Worm (Caenorhabditis elegans) whole organism, L3 larva: ENCODE measurements around the gene srbc-7.

ENCODE experiments used
- egl-27 ChIP-seq: sonication (generic microtip); optimal IDR thresholded peaks from 4 replicates; lab custom pipeline; 2017; ENCODE audit warnings: missing biosample characterization, missing genetic modification reagents, missing genetic modification characterization
- fos-1 ChIP-seq: fragments of 150-350 bp; optimal IDR thresholded peaks from 2 replicates; lab custom pipeline; 2014; ENCODE audit warnings: missing biosample characterization, missing genetic modification characterization
- lin-15B ChIP-seq: fragments of 150-350 bp; optimal IDR thresholded peaks from 2 replicates; lab custom pipeline; 2014; ENCODE audit warnings: missing biosample characterization, missing genetic modification characterization
- nhr-12 ChIP-seq: fragments of 150-350 bp; optimal IDR thresholded peaks from 2 replicates; lab custom pipeline; 2014; ENCODE audit warnings: missing biosample characterization, missing genetic modification characterization
- nhr-23 ChIP-seq: fragments of 150-350 bp; optimal IDR thresholded peaks from 2 replicates; lab custom pipeline; 2014; ENCODE audit warnings: missing biosample characterization, missing genetic modification reagents, missing genetic modification characterization
- nhr-25 ChIP-seq: sonication (generic microtip); optimal IDR thresholded peaks from 2 replicates; lab custom pipeline; 2017; ENCODE audit warnings: missing biosample characterization, missing genetic modification characterization
- skn-1 ChIP-seq: fragments of 150-350 bp; optimal IDR thresholded peaks from 2 replicates; lab custom pipeline; 2014; ENCODE audit warnings: missing biosample characterization, missing genetic modification characterization
- ztf-4 ChIP-seq: fragments of 150-350 bp; optimal IDR thresholded peaks from 2 replicates; lab custom pipeline; 2014; ENCODE audit warnings: missing biosample characterization, missing genetic modification characterization

DNA sequence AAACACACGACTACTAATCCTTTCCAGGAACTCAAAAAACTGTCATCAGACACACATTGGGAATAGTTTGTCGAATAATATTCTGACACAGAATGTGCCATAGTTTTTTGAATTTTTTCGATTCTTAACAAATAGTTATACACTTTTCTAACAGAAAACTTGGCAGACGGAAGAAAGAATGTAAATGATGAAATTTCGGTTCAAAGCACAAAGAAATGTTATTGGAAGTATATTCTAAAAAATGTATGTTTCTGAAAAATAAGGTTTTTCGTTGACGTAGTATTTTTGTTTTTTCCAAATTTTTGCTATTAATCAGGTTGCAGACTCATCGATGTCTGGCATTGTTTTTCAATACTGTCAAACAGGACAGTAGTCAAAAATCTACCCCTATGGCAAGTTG lies 26.5 kb downstream of the srbc-7 start, which contains the start of gene srh-92:
- TF ChIP-seq nhr-23 (no peak), ztf-4 (tag; lab: Kevin White, UChicago) (no peak), lin-15B (tag; lab: Kevin White, UChicago) (no peak), fos-1 (tag; lab: Kevin White, UChicago) (no peak), nhr-12 (tag; lab: Kevin White, UChicago) (no peak), skn-1 (tag; lab: Kevin White, UChicago) (no peak), nhr-25 (no peak), egl-27 (tag; lab: Kevin White, UChicago) (no peak)
